Fruit fly (Drosophila melanogaster): ENCODE results near the gene Septin2.
A peak's percentile ranks its signal among the peaks of the same experiment; 100 is the strongest.

The Septin2 gene

dm6 chr3R:20576789-20577188 lies 11.4 kb downstream of the Septin2 start, which contains the start of the genes TFAM and CG5412 (continued):
- TF ChIP-seq CG1603 (tag; optimal IDR thresholded peaks at IDR 0.05) = peak; percentile 50
- TF ChIP-seq bsh (GFP tag; optimal IDR thresholded peaks at IDR 0.05) = no peak
- TF ChIP-seq Neu2 (GFP tag; optimal IDR thresholded peaks at IDR 0.05; ENCODE audit: borderline replicate concordance) = no peak
- TF ChIP-seq Drgx (GFP tag; IDR thresholded peaks at IDR 0.05) = no peak
- no peak for TF ChIP-seq z (GFP tag; IDR thresholded peaks at IDR 0.05)
- no peak for TF ChIP-seq CG32767 (GFP tag; IDR thresholded peaks at IDR 0.05)
- TF ChIP-seq sima (GFP tag; optimal IDR thresholded peaks at IDR 0.05) = no peak
- TF ChIP-seq NC2β (GFP tag; optimal IDR thresholded peaks at IDR 0.05) = no peak
- no peak for TF ChIP-seq ap (GFP tag; IDR thresholded peaks at IDR 0.05)
- no peak for TF ChIP-seq aop (GFP tag; IDR thresholded peaks at IDR 0.05)
- TF ChIP-seq Meics (GFP tag; optimal IDR thresholded peaks at IDR 0.05) = no peak
- no peak for TF ChIP-seq CG16815 (GFP tag; optimal IDR thresholded peaks at IDR 0.05)
- no peak for TF ChIP-seq mam (GFP tag; optimal IDR thresholded peaks at IDR 0.05)
- TF ChIP-seq gce (GFP tag; IDR thresholded peaks at IDR 0.05) = no peak
- TF ChIP-seq CG1024 (GFP tag; IDR thresholded peaks at IDR 0.05) = no peak
- TF ChIP-seq CG3847 (GFP tag; IDR thresholded peaks at IDR 0.05) = peak; percentile 37; the same call in 1 of the 2 replicates
- TF ChIP-seq seq (GFP tag; IDR thresholded peaks at IDR 0.05) = no peak
- peak; percentile 75 for TF ChIP-seq Dref (GFP tag; IDR thresholded peaks at IDR 0.05)
- TF ChIP-seq ab (GFP tag; optimal IDR thresholded peaks at IDR 0.05) = no peak
- no peak for TF ChIP-seq CG6689 (GFP tag; IDR thresholded peaks at IDR 0.05)
- no peak for TF ChIP-seq Vsx1 (GFP tag; optimal IDR thresholded peaks at IDR 0.05)
- TF ChIP-seq CG9797 (GFP tag; optimal IDR thresholded peaks at IDR 0.05) = peak; percentile 32
- no peak for TF ChIP-seq CG12299 (tag; optimal IDR thresholded peaks at IDR 0.05)
- no peak for TF ChIP-seq so (GFP tag; IDR thresholded peaks at IDR 0.05)
- TF ChIP-seq CG34376 (GFP tag; optimal IDR thresholded peaks at IDR 0.05) = no peak
- no peak for TF ChIP-seq gt (GFP tag; IDR thresholded peaks at IDR 0.05)
- peak; percentile 55 for TF ChIP-seq trem (tag; optimal IDR thresholded peaks at IDR 0.05)
- TF ChIP-seq dimm (GFP tag; IDR thresholded peaks at IDR 0.05) = no peak
- no peak for TF ChIP-seq CG2678 (tag; optimal IDR thresholded peaks at IDR 0.05)
- TF ChIP-seq zf30C (GFP tag; optimal IDR thresholded peaks at IDR 0.05) = no peak
- TF ChIP-seq row (GFP tag; IDR thresholded peaks at IDR 0.05) = no peak
- TF ChIP-seq CG9609 (GFP tag; optimal IDR thresholded peaks at IDR 0.05) = no peak
- no peak for TF ChIP-seq GATAe (GFP tag; conservative IDR thresholded peaks at IDR 0.05)
- no peak for TF ChIP-seq CG2129 (GFP tag; IDR thresholded peaks at IDR 0.05; ENCODE audit: partially characterized antibody)
- no peak for TF ChIP-seq emc (GFP tag; optimal IDR thresholded peaks at IDR 0.05)
- peak; percentile 71 for TF ChIP-seq ftz-f1 (GFP tag; optimal IDR thresholded peaks at IDR 0.05)
- TF ChIP-seq wdn (GFP tag; IDR thresholded peaks at IDR 0.05) = no peak
- peak; percentile 85 for TF ChIP-seq scrt (GFP tag; optimal IDR thresholded peaks at IDR 0.05)
- no peak for TF ChIP-seq salm (tag; optimal IDR thresholded peaks at IDR 0.05)
- TF ChIP-seq pfk (GFP tag; optimal IDR thresholded peaks at IDR 0.05) = no peak
- no peak for TF ChIP-seq zfh1 (GFP tag; IDR thresholded peaks at IDR 0.05)
- no peak for TF ChIP-seq schlank (tag; optimal IDR thresholded peaks at IDR 0.05)
- TF ChIP-seq crc (GFP tag; optimal IDR thresholded peaks at IDR 0.05) = no peak
- TF ChIP-seq CG17328 (GFP tag; IDR thresholded peaks at IDR 0.05) = no peak
- no peak for TF ChIP-seq CG30020 (tag; optimal IDR thresholded peaks at IDR 0.05)
- no peak for TF ChIP-seq oc (tag; optimal IDR thresholded peaks at IDR 0.05)
- peak; percentile 33; the same call in 1 of the 2 replicates for TF ChIP-seq unc-4 (GFP tag; IDR thresholded peaks at IDR 0.05; ENCODE audit: partially characterized antibody)
- no peak for TF ChIP-seq kay (GFP tag; optimal IDR thresholded peaks at IDR 0.05)
- no peak for TF ChIP-seq CG8765 (GFP tag; IDR thresholded peaks at IDR 0.05)
- TF ChIP-seq CG14860 (GFP tag; IDR thresholded peaks at IDR 0.05; ENCODE audit: partially characterized antibody) = no peak
- no peak for TF ChIP-seq CG12104 (GFP tag; optimal IDR thresholded peaks at IDR 0.05)
- TF ChIP-seq fd64A (GFP tag; optimal IDR thresholded peaks at IDR 0.05) = no peak
- TF ChIP-seq Opbp (GFP tag; IDR thresholded peaks at IDR 0.05; ENCODE audit: partially characterized antibody) = no peak; the same call in 2 of the 3 replicates
